Fruit fly (Drosophila melanogaster) Kc167 (cell line): ENCODE results near the gene CG46304.

Experiments
- Myc ChIP-seq: fragments of >200 bp; optimal IDR thresholded peaks from 2 replicates; lab custom pipeline; 2017; ENCODE audit warnings: missing external identifiers
- h ChIP-seq: fragments of >200 bp; optimal IDR thresholded peaks from 3 replicates; lab custom pipeline; 2018; ENCODE audit warnings: missing external identifiers
- psq ChIP-seq: fragments of >200 bp; optimal IDR thresholded peaks from 2 replicates; lab custom pipeline; 2017; ENCODE audit warnings: missing external identifiers

DNA sequence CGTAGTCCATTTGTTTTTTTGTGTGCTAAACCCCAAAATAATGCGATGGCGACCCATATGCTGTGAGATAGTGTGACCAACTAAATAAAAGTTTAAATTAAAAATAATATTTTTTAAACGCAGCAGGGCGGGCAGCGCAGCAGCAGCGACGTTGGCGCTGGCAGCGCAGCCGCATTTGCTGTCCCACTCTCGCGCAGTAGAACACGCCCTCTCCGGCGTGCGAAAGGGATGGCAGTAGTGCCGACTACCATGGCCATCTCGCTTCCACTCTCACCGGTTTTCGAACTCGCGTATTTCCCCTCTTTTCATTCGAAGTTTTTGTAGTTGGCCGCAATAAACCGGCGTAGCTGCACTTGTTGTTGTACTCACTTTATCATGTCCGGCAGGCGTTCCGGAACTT lies 10.0 kb upstream of the CG46304 start:
- TF ChIP-seq psq (lab: Kevin White, UChicago): no peak
- no peak for TF ChIP-seq h (lab: Kevin White, UChicago)
- no peak for TF ChIP-seq Myc (lab: Kevin White, UChicago)
